Fruit fly (Drosophila melanogaster): ENCODE results near the gene CG33494.
A peak's percentile ranks its signal among the peaks of the same experiment; 100 is the strongest.

The CG33494 gene

DNA sequence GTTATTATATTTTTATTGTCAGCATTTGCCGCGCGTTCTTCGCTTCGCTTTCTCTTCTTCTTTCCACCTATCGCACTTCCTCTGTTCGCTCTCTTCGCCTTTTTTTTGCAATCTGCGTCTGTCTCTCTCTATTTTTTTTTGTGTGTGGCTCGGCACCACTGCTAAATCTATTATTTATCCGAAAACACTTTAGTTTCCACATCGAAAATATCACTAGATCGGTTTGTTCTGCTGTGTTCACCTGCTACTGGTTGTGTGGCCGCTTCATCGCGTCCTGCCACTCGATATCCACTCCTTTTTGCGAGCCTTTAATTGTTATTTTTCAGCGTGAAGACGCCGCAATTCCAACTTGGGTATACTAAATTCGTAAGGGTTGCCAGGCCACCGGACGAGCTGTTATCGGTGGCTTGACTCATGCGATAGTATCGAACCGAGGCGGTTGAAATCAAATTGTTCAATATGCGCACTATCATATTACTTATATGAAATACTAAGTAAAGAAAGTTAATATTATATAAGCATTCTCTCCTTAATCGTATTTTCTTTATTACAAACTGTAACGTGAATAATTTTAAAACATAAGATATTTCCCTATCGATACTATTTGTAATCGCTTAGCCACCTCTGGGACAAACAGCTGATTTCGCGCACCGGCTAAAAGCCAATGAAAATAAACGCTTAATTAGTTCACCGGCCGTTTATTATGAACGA is 12.3 kb downstream of the CG33494 start, which contains the start of the genes XNP, CG42488 and CG5116 (continued):
- TF ChIP-seq ssp (GFP tag; IDR thresholded peaks at IDR 0.05): 0 out of 2 replicates have a peak, but pooled peaks have one; percentile 46
- TF ChIP-seq tup (GFP tag; optimal IDR thresholded peaks at IDR 0.05): peak; percentile 19
- TF ChIP-seq CG4820 (GFP tag; optimal IDR thresholded peaks at IDR 0.05): peak; percentile 9
- peak; percentile 96 for TF ChIP-seq zen2 (GFP tag; IDR thresholded peaks at IDR 0.05; ENCODE audit: partially characterized antibody)
- peak; percentile 36 for TF ChIP-seq pho (GFP tag; optimal IDR thresholded peaks at IDR 0.05)
- no peak for TF ChIP-seq sr (GFP tag; IDR thresholded peaks at IDR 0.05)
- TF ChIP-seq E2f1 (GFP tag; IDR thresholded peaks at IDR 0.05): no peak
- TF ChIP-seq dysf (GFP tag; IDR thresholded peaks at IDR 0.05): peak; percentile 40; the same call in 1 of the 3 replicates
- TF ChIP-seq CG11085 (GFP tag; IDR thresholded peaks at IDR 0.05): no peak
- TF ChIP-seq CG10565 (GFP tag; optimal IDR thresholded peaks at IDR 0.05): no peak
- TF ChIP-seq ranshi (GFP tag; IDR thresholded peaks at IDR 0.05): no peak
- TF ChIP-seq Hr78 (GFP tag; optimal IDR thresholded peaks at IDR 0.05): no peak
- no peak for TF ChIP-seq CG17802 (tag; optimal IDR thresholded peaks at IDR 0.05)
- TF ChIP-seq CG14710 (tag; optimal IDR thresholded peaks at IDR 0.05): peak; percentile 81
- no peak for TF ChIP-seq kah (GFP tag; optimal IDR thresholded peaks at IDR 0.05)
- TF ChIP-seq Doc2 (GFP tag; IDR thresholded peaks at IDR 0.05): no peak
- no peak for TF ChIP-seq gcm2 (GFP tag; optimal IDR thresholded peaks at IDR 0.05)
- peak; percentile 53 for TF ChIP-seq CG6689 (GFP tag; IDR thresholded peaks at IDR 0.05)
- no peak for TF ChIP-seq CG4730 (GFP tag; IDR thresholded peaks at IDR 0.05)
- TF ChIP-seq dan (GFP tag; IDR thresholded peaks at IDR 0.05): no peak
- no peak for TF ChIP-seq CG6254 (GFP tag; optimal IDR thresholded peaks at IDR 0.05)
- no peak for TF ChIP-seq CG10209 (GFP tag; optimal IDR thresholded peaks at IDR 0.05)
- TF ChIP-seq zen (tag; optimal IDR thresholded peaks at IDR 0.05): peak; percentile 70
- TF ChIP-seq Doc3 (GFP tag; IDR thresholded peaks at IDR 0.05; ENCODE audit: partially characterized antibody): peak; percentile 100
- TF ChIP-seq shn (GFP tag; optimal IDR thresholded peaks at IDR 0.05): peak; percentile 17
- TF ChIP-seq grau (tag; optimal IDR thresholded peaks at IDR 0.05): peak; percentile 66
- TF ChIP-seq Ssrp (tag; optimal IDR thresholded peaks at IDR 0.05): peak; percentile 15
- peak; percentile 53 for TF ChIP-seq lbe (GFP tag; optimal IDR thresholded peaks at IDR 0.05)
- TF ChIP-seq Dip3 (GFP tag; optimal IDR thresholded peaks at IDR 0.05): peak; percentile 31
- no peak for TF ChIP-seq CG6654 (GFP tag; optimal IDR thresholded peaks at IDR 0.05)
- peak; percentile 38 for TF ChIP-seq mirr (GFP tag; optimal IDR thresholded peaks at IDR 0.05)
- no peak for TF ChIP-seq Nf-YA (GFP tag; IDR thresholded peaks at IDR 0.05)
- no peak for TF ChIP-seq toy (GFP tag; IDR thresholded peaks at IDR 0.05)
- TF ChIP-seq CG7928 (GFP tag; optimal IDR thresholded peaks at IDR 0.05): no peak
- TF ChIP-seq CG30431 (GFP tag; optimal IDR thresholded peaks at IDR 0.05): no peak
- TF ChIP-seq CG6683 (GFP tag; optimal IDR thresholded peaks at IDR 0.05): no peak
- peak; percentile 57 for TF ChIP-seq NfI (GFP tag; optimal IDR thresholded peaks at IDR 0.05)
- peak; percentile 99 for TF ChIP-seq knrl (GFP tag; IDR thresholded peaks at IDR 0.05; ENCODE audit: partially characterized antibody)
- peak; percentile 37; the same call in 1 of the 2 replicates for TF ChIP-seq CG17328 (GFP tag; IDR thresholded peaks at IDR 0.05)
- TF ChIP-seq Six4 (GFP tag; optimal IDR thresholded peaks at IDR 0.05): peak; percentile 11
- no peak; the same call in 1 of the 2 replicates for TF ChIP-seq CG4404 (GFP tag; IDR thresholded peaks at IDR 0.05)
- peak; percentile 71 for TF ChIP-seq Abd-B (GFP tag; optimal IDR thresholded peaks at IDR 0.05)
- TF ChIP-seq HLH54F (GFP tag; optimal IDR thresholded peaks at IDR 0.05): peak; percentile 43
- no peak for TF ChIP-seq CG18262 (tag; optimal IDR thresholded peaks at IDR 0.05)
- no peak for TF ChIP-seq bigmax (GFP tag; optimal IDR thresholded peaks at IDR 0.05)
- TF ChIP-seq CG2202 (tag; optimal IDR thresholded peaks at IDR 0.05): no peak
- TF ChIP-seq sens-2 (GFP tag; IDR thresholded peaks at IDR 0.05): no peak
- TF ChIP-seq Elba2 (GFP tag; optimal IDR thresholded peaks at IDR 0.05): peak; percentile 1
- peak; percentile 6 for TF ChIP-seq fu2 (GFP tag; optimal IDR thresholded peaks at IDR 0.05)
- no peak for TF ChIP-seq CG7987 (GFP tag; optimal IDR thresholded peaks at IDR 0.05)
